Fruit fly (Drosophila melanogaster) whole organism, embryonic: ENCODE measurements around the gene CG4576.

Experiments used
- CG10147 ChIP-seq: fragments of 200-800 bp; sonication (Bioruptor generic); optimal IDR thresholded peaks from 2 replicates; lab custom pipeline; 2019; ENCODE audit warnings: missing biosample characterization, mild to moderate bottlenecking, missing genetic modification characterization, moderate library complexity
- CG12155 ChIP-seq: fragments of 200-800 bp; sonication (Bioruptor generic); optimal IDR thresholded peaks from 3 replicates; lab custom pipeline; 2016; ENCODE audit warnings: missing biosample characterization, missing genetic modification characterization
- CG9215 ChIP-seq: fragments of 200-800 bp; sonication (Bioruptor generic); IDR thresholded peaks from 2 replicates; pipeline ENCODE4 v1.3.6; 2022; ENCODE audit warnings: missing biosample characterization, missing genetic modification characterization
- Dek ChIP-seq: fragments of 200-800 bp; sonication (Bioruptor generic); optimal IDR thresholded peaks from 3 replicates; lab custom pipeline; 2019; ENCODE audit warnings: missing biosample characterization, mild to moderate bottlenecking, missing genetic modification characterization, moderate library complexity
- Gug ChIP-seq: fragments of 200-800 bp; sonication (Bioruptor generic); IDR thresholded peaks from 4 replicates; pipeline ENCODE4 v1.3.6; 2022; ENCODE audit warnings: missing biosample characterization, missing genetic modification characterization
- bab2 ChIP-seq: fragments of 200-800 bp; sonication (Bioruptor generic); optimal IDR thresholded peaks from 2 replicates; lab custom pipeline; 2016; ENCODE audit warnings: missing biosample characterization, missing genetic modification characterization
- grau ChIP-seq: fragments of 200-800 bp; optimal IDR thresholded peaks from 3 replicates; lab custom pipeline; 2019; ENCODE audit warnings: missing biosample characterization, mild to moderate bottlenecking, missing genetic modification characterization, moderate library complexity
- hbn ChIP-seq: fragments of 200-800 bp; sonication (Bioruptor generic); IDR thresholded peaks from 2 replicates; pipeline ENCODE4 v1.3.6; 2022; ENCODE audit warnings: missing biosample characterization, missing genetic modification characterization; ENCODE audit not compliant: partially characterized antibody
- hth ChIP-seq: fragments of >200 bp; optimal IDR thresholded peaks from 2 replicates; lab custom pipeline; 2017; ENCODE audit warnings: inconsistent platforms

dm6 chr3R:15832525-15832924, 7.0 kb downstream of the CG4576 start, which contains the start of gene rec:
- no peak for TF ChIP-seq CG9215 (GFP tag; lab: Robert Waterston, UW)
- no peak for TF ChIP-seq bab2 (GFP tag; lab: Kevin White, UChicago)
- TF ChIP-seq hbn (GFP tag; lab: Robert Waterston, UW): peak; percentile 31; the same call in 1 of the 2 replicates
- no peak for TF ChIP-seq grau (tag; lab: Kevin White, UChicago)
- TF ChIP-seq CG12155 (GFP tag; lab: Kevin White, UChicago): no peak
- no peak for TF ChIP-seq Gug
- no peak for TF ChIP-seq CG10147 (GFP tag; lab: Kevin White, UChicago)
- TF ChIP-seq hth (lab: Kevin White, UChicago): no peak
- TF ChIP-seq Dek (tag; lab: Kevin White, UChicago): no peak
